Fruit fly (Drosophila melanogaster): ENCODE data around the gene Rh3.

DNA sequence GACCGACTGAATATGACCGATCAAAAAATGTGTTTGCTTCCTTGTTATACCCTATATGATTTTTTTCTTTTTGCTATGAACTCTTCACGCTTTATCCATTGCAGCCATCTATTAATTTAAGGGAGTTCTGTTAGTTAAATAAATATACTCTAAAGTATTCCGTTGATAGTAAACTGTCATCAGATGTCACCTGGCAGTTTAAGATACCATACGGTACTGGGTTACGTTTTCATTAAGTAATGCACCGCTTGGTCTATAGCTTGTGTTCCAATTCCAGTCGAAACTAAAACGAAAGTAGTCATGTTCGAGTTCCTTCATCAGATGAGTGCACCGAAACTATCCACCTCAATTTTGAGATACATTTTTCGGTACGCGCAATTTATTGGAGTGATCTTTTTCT is 38.5 kb upstream of the Rh3 start, which contains the start of gene Gr92a:
- no peak for TF ChIP-seq Pif1A (GFP tag; optimal IDR thresholded peaks at IDR 0.05)
- TF ChIP-seq Pif1B (GFP tag; optimal IDR thresholded peaks at IDR 0.05) = no peak
- no peak for TF ChIP-seq CG14655 (GFP tag; optimal IDR thresholded peaks at IDR 0.05)
- TF ChIP-seq fd96Ca (GFP tag; IDR thresholded peaks at IDR 0.05) = no peak
